Fruit fly (Drosophila melanogaster): ENCODE results near the gene Hers.
A peak's percentile ranks its signal among the peaks of the same experiment; 100 is the strongest.

Hers gene

DNA sequence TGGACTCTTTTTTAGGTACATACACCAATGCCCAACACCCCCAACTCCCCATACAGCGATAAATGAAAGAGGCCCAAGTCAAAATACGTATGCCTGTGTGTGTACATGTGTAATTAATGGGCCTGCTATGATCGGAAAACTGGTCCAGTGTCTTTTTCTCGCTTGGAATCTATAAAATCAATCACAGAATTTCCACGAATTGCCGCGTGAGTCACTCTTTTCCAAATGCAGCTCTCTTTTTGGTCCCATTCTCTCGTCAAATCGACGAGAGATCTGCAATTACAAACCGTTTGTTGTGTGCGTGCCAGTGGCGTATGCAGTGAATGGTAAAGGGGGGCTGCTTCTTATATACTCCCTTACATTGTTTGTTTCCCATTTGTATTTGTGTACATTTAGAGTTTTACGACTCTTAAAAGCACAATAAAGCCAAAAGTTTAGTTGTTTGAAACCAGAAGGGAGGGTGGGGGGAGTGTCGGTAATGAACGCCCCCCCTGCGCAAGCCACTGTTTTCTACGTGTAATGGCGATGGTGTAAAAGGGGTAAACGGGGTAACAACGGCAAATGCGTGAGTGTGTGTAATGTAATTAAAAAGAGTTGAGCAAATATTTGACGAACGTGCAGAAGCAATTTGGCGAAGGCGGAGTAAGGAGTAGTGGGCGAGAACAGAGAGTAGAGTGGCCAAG lies 19.1 kb upstream of the Hers start (continued):
- TF ChIP-seq Adf1 (GFP tag; IDR thresholded peaks at IDR 0.05) (peak; percentile 67), CG10979 (tag; optimal IDR thresholded peaks at IDR 0.05) (peak; percentile 93), ro (GFP tag; IDR thresholded peaks at IDR 0.05) (peak; percentile 85), Deaf1 (tag; optimal IDR thresholded peaks at IDR 0.05) (peak; percentile 70), Oli (tag; optimal IDR thresholded peaks at IDR 0.05) (peak; percentile 95), wdn (GFP tag; IDR thresholded peaks at IDR 0.05) (peak; percentile 84), pnt (GFP tag; optimal IDR thresholded peaks at IDR 0.05) (peak; percentile 95), CG17359 (tag; optimal IDR thresholded peaks at IDR 0.05) (peak; percentile 96), CG6813 (GFP tag; optimal IDR thresholded peaks at IDR 0.05) (peak; percentile 93), Hand (GFP tag; optimal IDR thresholded peaks at IDR 0.05) (peak; percentile 71), ttk (GFP tag; IDR thresholded peaks at IDR 0.05) (peak; percentile 95), B-H1 (GFP tag; IDR thresholded peaks at IDR 0.05) (peak; percentile 93), D19B (GFP tag; optimal IDR thresholded peaks at IDR 0.05) (peak; percentile 59), CG6765 (GFP tag; optimal IDR thresholded peaks at IDR 0.05) (peak; percentile 80), knrl (GFP tag; IDR thresholded peaks at IDR 0.05; ENCODE audit: partially characterized antibody) (peak; percentile 40; the same call in 1 of the 3 replicates), pzg (GFP tag; optimal IDR thresholded peaks at IDR 0.05) (peak; percentile 5), CG15269 (tag; optimal IDR thresholded peaks at IDR 0.05) (peak; percentile 95), Med (GFP tag) (peak; percentile 99), CG6175 (GFP tag; IDR thresholded peaks at IDR 0.05) (peak; percentile 85), Opbp (GFP tag; IDR thresholded peaks at IDR 0.05; ENCODE audit: partially characterized antibody) (no peak), cwo (GFP tag; optimal IDR thresholded peaks at IDR 0.05) (peak; percentile 85), pan (optimal IDR thresholded peaks at IDR 0.05) (no peak), pan (GFP tag; optimal IDR thresholded peaks at IDR 0.05 in 1 of 2, IDR thresholded peaks at IDR 0.05 in 1 of 2) (peak in 1 of 2 experiments; percentile 96), CG13287 (GFP tag; IDR thresholded peaks at IDR 0.05; ENCODE audit: partially characterized antibody) (no peak), CG10543 (GFP tag; optimal IDR thresholded peaks at IDR 0.05) (peak; percentile 79), sob (GFP tag; IDR thresholded peaks at IDR 0.05) (peak; percentile 93), CG11723 (GFP tag; optimal IDR thresholded peaks at IDR 0.05) (peak; percentile 89), yki (optimal IDR thresholded peaks at IDR 0.05) (no peak), H2.0 (GFP tag; IDR thresholded peaks at IDR 0.05) (peak; percentile 94), D19A (tag; optimal IDR thresholded peaks at IDR 0.05) (peak; percentile 91), jing (GFP tag; optimal IDR thresholded peaks at IDR 0.05) (peak; percentile 93), bbx (GFP tag; IDR thresholded peaks at IDR 0.05; ENCODE audit: partially characterized antibody) (no peak), gsb-n (tag; optimal IDR thresholded peaks at IDR 0.05) (peak; percentile 88), sug (tag; optimal IDR thresholded peaks at IDR 0.05) (peak; percentile 83), Dref (GFP tag; IDR thresholded peaks at IDR 0.05) (peak; percentile 30; the same call in 1 of the 2 replicates), lbe (GFP tag; optimal IDR thresholded peaks at IDR 0.05) (peak; percentile 60), CG7839 (tag; optimal IDR thresholded peaks at IDR 0.05) (peak; percentile 95), CG3163 (GFP tag; optimal IDR thresholded peaks at IDR 0.05) (peak; percentile 81), vfl (GFP tag; optimal IDR thresholded peaks at IDR 0.05) (peak; percentile 72), shn (GFP tag; optimal IDR thresholded peaks at IDR 0.05) (peak; percentile 95), stc (GFP tag; IDR thresholded peaks at IDR 0.05) (peak; percentile 91), gcm (GFP tag; optimal IDR thresholded peaks at IDR 0.05) (peak; percentile 94), CG11695 (GFP tag; IDR thresholded peaks at IDR 0.05) (peak; percentile 90), CG14965 (GFP tag; optimal IDR thresholded peaks at IDR 0.05; ENCODE audit: borderline replicate concordance) (peak; percentile 66), CG7357 (GFP tag; IDR thresholded peaks at IDR 0.05) (peak; percentile 89), CG2199 (GFP tag; IDR thresholded peaks at IDR 0.05) (peak; percentile 92), CG1233 (GFP tag; optimal IDR thresholded peaks at IDR 0.05) (peak; percentile 92), CG8765 (GFP tag; IDR thresholded peaks at IDR 0.05) (peak; percentile 81), CG1024 (GFP tag; IDR thresholded peaks at IDR 0.05) (peak; percentile 81), CG43689 (GFP tag; IDR thresholded peaks at IDR 0.05) (peak; percentile 86)
